Fruit fly (Drosophila melanogaster) whole organism, embryonic: ENCODE data around the gene CG17625.
A peak's percentile ranks its signal among the peaks of the same experiment; 100 is the strongest.

Experiments used
- Abd-B ChIP-seq: fragments of 200-800 bp; sonication (Bioruptor generic); optimal IDR thresholded peaks from 2 replicates; lab custom pipeline; 2018; ENCODE audit warnings: missing biosample characterization, mild to moderate bottlenecking, missing genetic modification characterization, moderate library complexity
- CG10209 ChIP-seq: fragments of 200-800 bp; sonication (Bioruptor generic); optimal IDR thresholded peaks from 3 replicates; lab custom pipeline; 2017; ENCODE audit warnings: missing biosample characterization, mild to moderate bottlenecking, missing genetic modification characterization, missing genetic modification reagents
- CG11247 ChIP-seq: fragments of 200-800 bp; sonication (Bioruptor generic); IDR thresholded peaks from 2 replicates; pipeline ENCODE4 v1.3.6; 2022; ENCODE audit warnings: missing biosample characterization, missing genetic modification characterization
- CG14014 ChIP-seq: fragments of 200-800 bp; sonication (Bioruptor generic); IDR thresholded peaks from 2 replicates; pipeline ENCODE4 v1.3.6; 2022; ENCODE audit warnings: missing biosample characterization, missing genetic modification characterization
- CG15073 ChIP-seq: fragments of 200-800 bp; sonication (Bioruptor generic); optimal IDR thresholded peaks from 2 replicates; lab custom pipeline; 2016; ENCODE audit warnings: missing biosample characterization, missing genetic modification characterization
- CG17328 ChIP-seq: fragments of 200-800 bp; sonication (Bioruptor generic); IDR thresholded peaks from 2 replicates; pipeline ENCODE4 v1.3.6; 2022; ENCODE audit warnings: missing biosample characterization, missing genetic modification characterization
- CG18011 ChIP-seq: fragments of 200-800 bp; sonication (Bioruptor generic); optimal IDR thresholded peaks from 2 replicates; lab custom pipeline; 2017; ENCODE audit warnings: missing biosample characterization, missing genetic modification characterization, mild to moderate bottlenecking, moderate library complexity, missing genotype
- CG2889 ChIP-seq: fragments of 200-800 bp; sonication (Bioruptor generic); IDR thresholded peaks from 3 replicates; pipeline ENCODE4 v1.3.6; 2022; ENCODE audit warnings: missing biosample characterization, missing genetic modification characterization
- CG30431 ChIP-seq: fragments of 200-800 bp; sonication (Bioruptor generic); optimal IDR thresholded peaks from 2 replicates; lab custom pipeline; 2017; ENCODE audit warnings: missing biosample characterization, missing genetic modification characterization
- CG4282 ChIP-seq: fragments of 200-800 bp; sonication (Bioruptor generic); optimal IDR thresholded peaks from 2 replicates; lab custom pipeline; 2016; ENCODE audit warnings: missing biosample characterization, missing genetic modification characterization
- CG4424 ChIP-seq: fragments of 200-800 bp; sonication (Bioruptor generic); optimal IDR thresholded peaks from 3 replicates; lab custom pipeline; 2016; ENCODE audit warnings: missing biosample characterization, missing genetic modification characterization
- CG4730 ChIP-seq: fragments of 200-800 bp; sonication (Bioruptor generic); IDR thresholded peaks from 2 replicates; pipeline ENCODE4 v1.3.6; 2022; ENCODE audit warnings: missing biosample characterization, missing genetic modification characterization
- CG6175 ChIP-seq: fragments of 200-800 bp; sonication (Bioruptor generic); IDR thresholded peaks from 3 replicates; pipeline ENCODE4 v1.3.6; 2022; ENCODE audit warnings: missing biosample characterization, missing genetic modification characterization
- CG7987 ChIP-seq: fragments of 200-800 bp; sonication (Bioruptor generic); optimal IDR thresholded peaks from 2 replicates; lab custom pipeline; 2018; ENCODE audit warnings: missing biosample characterization, mild to moderate bottlenecking, missing genetic modification characterization, moderate library complexity
- CG8281 ChIP-seq: fragments of 200-800 bp; sonication (Bioruptor generic); optimal IDR thresholded peaks from 2 replicates; lab custom pipeline; 2018; ENCODE audit warnings: missing biosample characterization, mild to moderate bottlenecking, missing genetic modification characterization, moderate library complexity
- CG8388 ChIP-seq: fragments of 200-800 bp; sonication (Bioruptor generic); optimal IDR thresholded peaks from 2 replicates; lab custom pipeline; 2019; ENCODE audit warnings: missing biosample characterization, mild to moderate bottlenecking, missing genetic modification characterization, moderate library complexity
- CG9797 ChIP-seq: fragments of 200-800 bp; sonication (Bioruptor generic); optimal IDR thresholded peaks from 3 replicates; lab custom pipeline; 2018; ENCODE audit warnings: missing biosample characterization, mild to moderate bottlenecking, missing genetic modification characterization
- CG9932 ChIP-seq: fragments of 200-800 bp; sonication (Bioruptor generic); IDR thresholded peaks from 2 replicates; pipeline ENCODE4 v1.3.6; 2022; ENCODE audit warnings: missing biosample characterization, missing genetic modification characterization
- CTCF ChIP-seq: fragments of 200-800 bp; sonication (Bioruptor generic); optimal IDR thresholded peaks from 2 replicates; lab custom pipeline; 2017; ENCODE audit warnings: missing biosample characterization, mild to moderate bottlenecking, missing genetic modification characterization, moderate library complexity
- Chrac-16 ChIP-seq: fragments of 200-800 bp; sonication (Bioruptor generic); optimal IDR thresholded peaks from 3 replicates; lab custom pipeline; 2016; ENCODE audit warnings: missing biosample characterization, missing genetic modification characterization
- CkIIα-i1 ChIP-seq: fragments of 200-800 bp; sonication (Bioruptor generic); IDR thresholded peaks from 2 replicates; pipeline ENCODE4 v1.3.6; 2022; ENCODE audit warnings: missing biosample characterization, missing genetic modification characterization
- CrebB ChIP-seq: fragments of 200-800 bp; sonication (Bioruptor generic); optimal IDR thresholded peaks from 3 replicates; lab custom pipeline; 2018; ENCODE audit warnings: missing biosample characterization, mild to moderate bottlenecking, missing genetic modification characterization
- Dbx ChIP-seq: fragments of 200-800 bp; sonication (Bioruptor generic); IDR thresholded peaks from 3 replicates; pipeline ENCODE4 v1.3.6; 2022; ENCODE audit warnings: missing biosample characterization, missing genetic modification characterization
- Dref ChIP-seq: fragments of 200-800 bp; sonication (Bioruptor generic); IDR thresholded peaks from 2 replicates; pipeline ENCODE4 v1.3.6; 2022; ENCODE audit warnings: missing biosample characterization, missing genetic modification characterization
- HLHmδ ChIP-seq: fragments of 200-800 bp; sonication (Bioruptor generic); optimal IDR thresholded peaks from 2 replicates; lab custom pipeline; 2018; ENCODE audit warnings: missing biosample characterization, mild to moderate bottlenecking, missing genetic modification characterization, moderate library complexity
- Oli ChIP-seq: fragments of 200-800 bp; sonication (Bioruptor generic); optimal IDR thresholded peaks from 2 replicates; lab custom pipeline; 2018; ENCODE audit warnings: missing biosample characterization, mild to moderate bottlenecking, missing genetic modification characterization, moderate library complexity
- Opbp ChIP-seq: fragments of 200-800 bp; sonication (Bioruptor generic); IDR thresholded peaks from 3 replicates; pipeline ENCODE4 v1.3.6; 2022; ENCODE audit warnings: missing biosample characterization, missing genetic modification characterization; ENCODE audit not compliant: partially characterized antibody
- PHDP ChIP-seq: fragments of 200-800 bp; sonication (Bioruptor generic); optimal IDR thresholded peaks from 3 replicates; lab custom pipeline; 2018; ENCODE audit warnings: missing biosample characterization, mild to moderate bottlenecking, missing genetic modification characterization, moderate library complexity
- Poxn ChIP-seq: fragments of 200-800 bp; sonication (Bioruptor generic); IDR thresholded peaks from 2 replicates; pipeline ENCODE4 v1.3.6; 2022; ENCODE audit warnings: missing biosample characterization, missing genetic modification characterization
- Six4 ChIP-seq: fragments of 200-800 bp; sonication (Bioruptor generic); optimal IDR thresholded peaks from 2 replicates; lab custom pipeline; 2016; ENCODE audit warnings: missing biosample characterization, missing genetic modification characterization
- amos ChIP-seq: fragments of 200-800 bp; sonication (Bioruptor generic); IDR thresholded peaks from 2 replicates; pipeline ENCODE4 v1.3.6; 2022; ENCODE audit warnings: missing biosample characterization, missing genetic modification characterization; ENCODE audit not compliant: partially characterized antibody
- ara ChIP-seq: fragments of 200-800 bp; sonication (Bioruptor generic); IDR thresholded peaks from 2 replicates; pipeline ENCODE4 v1.3.6; 2022; ENCODE audit warnings: missing biosample characterization, missing genetic modification characterization
- cato ChIP-seq: fragments of 200-800 bp; sonication (Bioruptor generic); optimal IDR thresholded peaks from 2 replicates; lab custom pipeline; 2016; ENCODE audit warnings: missing biosample characterization, missing genetic modification characterization, borderline replicate concordance
- chif ChIP-seq, 2 experiments: fragments of 200-800 bp; sonication (Bioruptor generic); optimal IDR thresholded peaks; 3 replicates each; lab custom pipeline; 2016; ENCODE audit warnings: missing biosample characterization in 2 of 2, missing genetic modification characterization in 2 of 2
- gce ChIP-seq: fragments of 200-800 bp; sonication (Bioruptor generic); IDR thresholded peaks from 3 replicates; pipeline ENCODE4 v1.3.6; 2022; ENCODE audit warnings: missing biosample characterization, missing genetic modification characterization
- h ChIP-seq: fragments of >200 bp; optimal IDR thresholded peaks from 2 replicates; lab custom pipeline; 2017
- hb ChIP-seq: fragments of 200-800 bp; sonication (Bioruptor generic); IDR thresholded peaks from 3 replicates; pipeline ENCODE4 v1.3.6; 2022; ENCODE audit warnings: missing biosample characterization, missing genetic modification characterization; ENCODE audit not compliant: partially characterized antibody
- ind ChIP-seq: fragments of 200-800 bp; sonication (Bioruptor generic); optimal IDR thresholded peaks from 3 replicates; lab custom pipeline; 2016; ENCODE audit warnings: missing biosample characterization, missing genetic modification characterization
- jigr1 ChIP-seq: fragments of 200-800 bp; sonication (Bioruptor generic); IDR thresholded peaks from 3 replicates; pipeline ENCODE4 v1.3.6; 2022; ENCODE audit warnings: missing biosample characterization, missing genetic modification characterization
- lov ChIP-seq, 2 experiments: fragments of 200-800 bp in 1 of 2; fragments of >200 bp in 1 of 2; sonication (Bioruptor generic) in 1 of 2; IDR thresholded peaks in 1 of 2; optimal IDR thresholded peaks in 1 of 2; 2 replicates in 1 of 2; 3 replicates in 1 of 2; pipeline versions ENCODE4 v1.3.6 to Lab custom; 2017 to 2022; ENCODE audit warnings: missing biosample characterization in 1 of 2, missing genetic modification characterization in 1 of 2
- oc ChIP-seq: fragments of 200-800 bp; sonication (Bioruptor generic); optimal IDR thresholded peaks from 2 replicates; lab custom pipeline; 2018; ENCODE audit warnings: missing biosample characterization, mild to moderate bottlenecking, missing genetic modification characterization, moderate library complexity
- odd ChIP-seq: fragments of 200-800 bp; sonication (Bioruptor generic); optimal IDR thresholded peaks from 2 replicates; lab custom pipeline; 2017; ENCODE audit warnings: missing biosample characterization, mild to moderate bottlenecking, missing genetic modification characterization
- org-1 ChIP-seq: fragments of 200-800 bp; sonication (Bioruptor generic); optimal IDR thresholded peaks from 2 replicates; lab custom pipeline; 2017; ENCODE audit warnings: missing biosample characterization, missing genetic modification characterization
- pb ChIP-seq: fragments of 200-800 bp; sonication (Bioruptor generic); optimal IDR thresholded peaks from 3 replicates; lab custom pipeline; 2016; ENCODE audit warnings: missing biosample characterization, missing genetic modification characterization
- pho ChIP-seq: fragments of 200-800 bp; sonication (Bioruptor generic); optimal IDR thresholded peaks from 2 replicates; lab custom pipeline; 2016; ENCODE audit warnings: missing biosample characterization, missing genetic modification characterization
- phol ChIP-seq: fragments of 200-800 bp; sonication (Bioruptor generic); optimal IDR thresholded peaks from 3 replicates; lab custom pipeline; 2018; ENCODE audit warnings: missing biosample characterization, mild to moderate bottlenecking, missing genetic modification characterization, moderate library complexity
- sc ChIP-seq, 3 experiments: fragments of >200 bp in 2 of 3; fragments of 200-800 bp in 1 of 3; sonication (Bioruptor generic) in 1 of 3; optimal IDR thresholded peaks; 2 replicates in 2 of 3; 3 replicates in 1 of 3; lab custom pipeline; 2017; ENCODE audit warnings: mild to moderate bottlenecking in 1 of 3, missing biosample characterization in 1 of 3, missing genetic modification characterization in 1 of 3, missing genetic modification reagents in 1 of 3
- sens-2 ChIP-seq: fragments of 200-800 bp; sonication (Bioruptor generic); IDR thresholded peaks from 2 replicates; pipeline ENCODE4 v1.3.6; 2022; ENCODE audit warnings: missing biosample characterization, missing genetic modification characterization
- ssp ChIP-seq: fragments of 200-800 bp; sonication (Bioruptor generic); IDR thresholded peaks from 2 replicates; pipeline ENCODE4 v1.3.6; 2022; ENCODE audit warnings: missing biosample characterization, missing genetic modification characterization
- tup ChIP-seq: fragments of 200-800 bp; sonication (Bioruptor generic); optimal IDR thresholded peaks from 2 replicates; lab custom pipeline; 2016; ENCODE audit warnings: missing biosample characterization, mild to moderate bottlenecking, missing genetic modification characterization, moderate library complexity
- vnd ChIP-seq: fragments of 200-800 bp; sonication (Bioruptor generic); IDR thresholded peaks from 3 replicates; pipeline ENCODE4 v1.3.6; 2022; ENCODE audit warnings: missing biosample characterization, missing genetic modification characterization; ENCODE audit not compliant: partially characterized antibody

The CG17625 gene

DNA sequence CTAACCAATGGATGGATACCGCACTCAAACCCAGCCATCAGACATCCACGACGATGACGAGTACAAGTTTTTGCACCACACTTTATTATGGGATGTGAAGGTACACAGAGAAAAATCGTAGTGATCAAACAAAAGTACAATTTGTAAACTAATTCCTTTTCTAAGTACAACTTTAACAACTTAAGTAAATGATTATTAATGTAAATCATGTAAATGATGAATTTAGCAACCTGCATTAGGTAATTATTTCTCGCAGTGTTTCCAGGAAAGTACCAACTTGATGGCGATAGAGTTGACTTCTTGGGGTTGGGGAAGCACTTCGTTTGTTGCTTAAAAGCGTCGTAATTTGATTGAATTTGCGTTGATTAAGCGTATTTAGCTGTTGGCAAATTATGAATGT lies 23.5 kb upstream of the CG17625 start (continued):
- TF ChIP-seq ind (GFP tag; lab: Kevin White, UChicago) (peak; percentile 68), Abd-B (GFP tag; lab: Kevin White, UChicago) (peak; percentile 44), CG18011 (peak; percentile 18), CG7987 (no peak), pho (GFP tag; lab: Kevin White, UChicago) (peak; percentile 57), vnd (GFP tag; lab: Robert Waterston, UW) (no peak), CG4730 (GFP tag; lab: Robert Waterston, UW) (no peak), CkIIα-i1 (GFP tag; lab: Robert Waterston, UW) (no peak), sens-2 (GFP tag; lab: Robert Waterston, UW) (peak; percentile 62), phol (peak; percentile 71), Oli (tag; lab: Kevin White, UChicago) (peak; percentile 73), ara (GFP tag; lab: Robert Waterston, UW) (peak; percentile 57; the same call in 1 of the 2 replicates), Six4 (peak; percentile 14), Dref (no peak), org-1 (GFP tag; lab: Kevin White, UChicago) (peak; percentile 58), CG8281 (tag; lab: Kevin White, UChicago) (no peak), CG4424 (GFP tag; lab: Kevin White, UChicago) (peak; percentile 27), oc (tag; lab: Kevin White, UChicago) (peak; percentile 56), Poxn (no peak), gce (GFP tag; lab: Robert Waterston, UW) (no peak), CrebB (peak; percentile 60), CG15073 (GFP tag; lab: Kevin White, UChicago) (no peak), ssp (GFP tag; lab: Robert Waterston, UW) (peak; percentile 39), CG11247 (GFP tag; lab: Robert Waterston, UW) (no peak), CG10209 (GFP tag; lab: Kevin White, UChicago) (peak; percentile 67), HLHmδ (GFP tag; lab: Kevin White, UChicago) (no peak), PHDP (peak; percentile 76), Dbx (GFP tag; lab: Robert Waterston, UW) (peak; percentile 61; the same call in 2 of the 3 replicates), CG8388 (GFP tag; lab: Kevin White, UChicago) (peak; percentile 63), hb (GFP tag; lab: Robert Waterston, UW) (no peak), cato (GFP tag; lab: Kevin White, UChicago) (peak; percentile 40), CG9797 (GFP tag; lab: Kevin White, UChicago) (no peak), CG17328 (GFP tag; lab: Robert Waterston, UW) (peak; percentile 87), tup (peak; percentile 47), CG2889 (GFP tag; lab: Robert Waterston, UW) (peak; percentile 80; the same call in 2 of the 3 replicates), Chrac-16 (GFP tag; lab: Kevin White, UChicago) (peak; percentile 68), chif (GFP tag; optimal IDR thresholded peaks at IDR 0.05; lab: Kevin White, UChicago) (peak; percentile 61 to 65), lov (optimal IDR thresholded peaks at IDR 0.05; lab: Kevin White, UChicago) (no peak), lov (GFP tag; IDR thresholded peaks at IDR 0.05; lab: Robert Waterston, UW) (no peak), sc (optimal IDR thresholded peaks at IDR 0.05; lab: Kevin White, UChicago) (no peak), sc (GFP tag; optimal IDR thresholded peaks at IDR 0.05; lab: Kevin White, UChicago) (peak; percentile 45), Opbp (GFP tag; lab: Robert Waterston, UW) (no peak), CG6175 (GFP tag; lab: Robert Waterston, UW) (no peak), CG4282 (GFP tag; lab: Kevin White, UChicago) (no peak), h (lab: Kevin White, UChicago) (no peak), CTCF (no peak), CG14014 (GFP tag; lab: Robert Waterston, UW) (peak; percentile 84; the same call in 1 of the 2 replicates), CG9932 (GFP tag; lab: Robert Waterston, UW) (peak; percentile 80), amos (GFP tag; lab: Robert Waterston, UW) (no peak), CG30431 (peak; percentile 17), pb (GFP tag; lab: Kevin White, UChicago) (no peak), odd (GFP tag; lab: Kevin White, UChicago) (peak; percentile 39), jigr1 (GFP tag; lab: Robert Waterston, UW) (no peak)
